Fruit fly (Drosophila melanogaster): ENCODE measurements around the gene bnk.

Gene bnk

DNA sequence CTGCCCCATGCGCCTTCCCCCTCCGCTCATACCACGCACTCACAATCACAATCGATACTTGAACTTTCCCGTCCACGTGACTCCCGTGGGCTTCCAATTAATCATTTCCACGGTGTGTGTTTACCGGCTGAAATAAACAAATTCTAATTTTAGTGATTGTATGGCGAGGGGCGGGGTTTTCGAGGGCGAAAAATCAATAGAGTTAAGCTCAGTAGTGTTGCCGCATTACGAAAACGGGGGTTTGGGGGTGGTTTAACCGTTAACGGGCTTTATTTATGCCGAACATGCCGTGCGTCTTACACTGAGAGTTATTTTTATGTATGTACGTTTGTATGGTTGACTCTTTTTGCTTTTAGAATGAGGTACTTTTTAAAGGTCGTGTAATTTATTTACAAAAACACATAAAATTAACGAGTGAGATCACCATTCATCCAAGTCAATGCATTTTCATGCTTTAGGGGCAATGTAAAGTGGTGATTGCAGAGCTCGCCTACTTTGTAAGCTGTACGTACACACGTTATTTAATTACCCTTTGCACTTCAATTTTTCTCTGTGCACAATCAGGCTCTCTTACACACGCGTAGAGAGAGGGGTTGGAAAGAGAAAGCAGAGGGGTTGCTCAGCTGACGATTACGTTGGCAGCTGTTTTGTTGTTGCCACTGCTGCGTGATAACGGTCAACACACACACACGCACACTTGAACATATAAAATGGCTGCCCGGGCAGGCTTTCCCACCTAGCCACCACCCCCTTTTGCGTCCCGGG lies 29.1 kb downstream of the bnk start (continued):
- TF ChIP-seq chm (GFP tag; IDR thresholded peaks at IDR 0.05), result no peak
- peak; percentile 87 for TF ChIP-seq fu2 (GFP tag; optimal IDR thresholded peaks at IDR 0.05)
- TF ChIP-seq btn (GFP tag; optimal IDR thresholded peaks at IDR 0.05), result peak; percentile 35
- peak; percentile 88 for TF ChIP-seq Hsf (GFP tag; optimal IDR thresholded peaks at IDR 0.05)
- TF ChIP-seq nerfin-2 (GFP tag; IDR thresholded peaks at IDR 0.05; ENCODE audit: partially characterized antibody), result no peak
- TF ChIP-seq E2f2 (GFP tag; IDR thresholded peaks at IDR 0.05), result no peak
- no peak for TF ChIP-seq B-H1 (GFP tag; IDR thresholded peaks at IDR 0.05)
- TF ChIP-seq cad (GFP tag; optimal IDR thresholded peaks at IDR 0.05), result no peak
- peak; percentile 70 for TF ChIP-seq BtbVII (GFP tag; optimal IDR thresholded peaks at IDR 0.05)
- TF ChIP-seq dimm (GFP tag; IDR thresholded peaks at IDR 0.05), result no peak
- peak; percentile 76; the same call in 2 of the 3 replicates for TF ChIP-seq CG7357 (GFP tag; IDR thresholded peaks at IDR 0.05)
- peak; percentile 90 for TF ChIP-seq org-1 (GFP tag; optimal IDR thresholded peaks at IDR 0.05)
- TF ChIP-seq Drgx (GFP tag; IDR thresholded peaks at IDR 0.05), result no peak
- TF ChIP-seq oc (tag; optimal IDR thresholded peaks at IDR 0.05), result peak; percentile 78
- no peak for TF ChIP-seq CG7745 (tag; optimal IDR thresholded peaks at IDR 0.05)
- peak; percentile 32 for TF ChIP-seq fd102C (GFP tag; optimal IDR thresholded peaks at IDR 0.05)
- TF ChIP-seq CG12155 (GFP tag; optimal IDR thresholded peaks at IDR 0.05), result peak; percentile 78
- TF ChIP-seq abd-A (tag; optimal IDR thresholded peaks at IDR 0.05), result no peak
- TF ChIP-seq CG10959 (GFP tag; IDR thresholded peaks at IDR 0.05), result no peak
- TF ChIP-seq CG17385 (GFP tag; optimal IDR thresholded peaks at IDR 0.05), result peak; percentile 78
- peak; percentile 89 for TF ChIP-seq grau (tag; optimal IDR thresholded peaks at IDR 0.05)
- no peak for TF ChIP-seq Dref (GFP tag; IDR thresholded peaks at IDR 0.05)
- no peak for TF ChIP-seq Dip2 (GFP tag; IDR thresholded peaks at IDR 0.05)
- TF ChIP-seq Oaz (GFP tag; IDR thresholded peaks at IDR 0.05), result no peak
- TF ChIP-seq CG3407 (GFP tag; optimal IDR thresholded peaks at IDR 0.05), result peak; percentile 73
- TF ChIP-seq Sry-δ (GFP tag; optimal IDR thresholded peaks at IDR 0.05), result peak; percentile 24
- TF ChIP-seq hbn (GFP tag; IDR thresholded peaks at IDR 0.05; ENCODE audit: partially characterized antibody), result no peak
- peak; percentile 85 for TF ChIP-seq Side (GFP tag; optimal IDR thresholded peaks at IDR 0.05)
- peak; percentile 50 for TF ChIP-seq CG4854 (GFP tag; optimal IDR thresholded peaks at IDR 0.05)
- no peak for TF ChIP-seq grn (GFP tag; optimal IDR thresholded peaks at IDR 0.05)
- TF ChIP-seq CG2889 (GFP tag; IDR thresholded peaks at IDR 0.05), result no peak
- peak; percentile 34 for TF ChIP-seq CG4328 (GFP tag; optimal IDR thresholded peaks at IDR 0.05)
- no peak for TF ChIP-seq ranshi (GFP tag; IDR thresholded peaks at IDR 0.05)
- no peak for TF ChIP-seq pzg (GFP tag; optimal IDR thresholded peaks at IDR 0.05)
- peak; percentile 89 for TF ChIP-seq bab2 (GFP tag; optimal IDR thresholded peaks at IDR 0.05)
- TF ChIP-seq jigr1 (GFP tag; IDR thresholded peaks at IDR 0.05), result no peak
- TF ChIP-seq CG7271 (tag; optimal IDR thresholded peaks at IDR 0.05), result no peak
- TF ChIP-seq CG7786 (GFP tag; optimal IDR thresholded peaks at IDR 0.05), result peak; percentile 89
- peak; percentile 53 for TF ChIP-seq CG13123 (GFP tag; optimal IDR thresholded peaks at IDR 0.05)
- no peak for TF ChIP-seq Ptx1 (GFP tag; IDR thresholded peaks at IDR 0.05)
- peak; percentile 79 for TF ChIP-seq phol (tag; optimal IDR thresholded peaks at IDR 0.05)
- no peak for TF ChIP-seq CG9932 (GFP tag; IDR thresholded peaks at IDR 0.05)
- TF ChIP-seq CG3838 (GFP tag; optimal IDR thresholded peaks at IDR 0.05), result peak; percentile 73
- TF ChIP-seq Hr39 (optimal IDR thresholded peaks at IDR 0.05), result no peak
- TF ChIP-seq Six4 (GFP tag; optimal IDR thresholded peaks at IDR 0.05), result peak; percentile 71
- no peak for TF ChIP-seq CG17361 (GFP tag; IDR thresholded peaks at IDR 0.05)
- TF ChIP-seq Nf-YC (tag; optimal IDR thresholded peaks at IDR 0.05), result peak; percentile 72
- no peak for TF ChIP-seq CG6791 (GFP tag; IDR thresholded peaks at IDR 0.05; ENCODE audit: partially characterized antibody)
- no peak for TF ChIP-seq Rx (GFP tag; IDR thresholded peaks at IDR 0.05)
- no peak for TF ChIP-seq gt (GFP tag; IDR thresholded peaks at IDR 0.05)
- TF ChIP-seq CG3995 (GFP tag; optimal IDR thresholded peaks at IDR 0.05), result peak; percentile 27
